Fruit fly (Drosophila melanogaster) whole organism, embryonic: ENCODE results near the gene CG32189.

Experiments
- Atf-2 ChIP-seq: fragments of 200-800 bp; sonication (Bioruptor generic); optimal IDR thresholded peaks from 2 replicates; lab custom pipeline; 2016; ENCODE audit warnings: missing biosample characterization, missing genetic modification characterization
- Atf6 ChIP-seq: fragments of 200-800 bp; sonication (Bioruptor generic); IDR thresholded peaks from 2 replicates; pipeline ENCODE4 v1.3.6; 2022; ENCODE audit warnings: missing biosample characterization, missing genetic modification characterization
- Blimp-1 ChIP-seq: fragments of 200-800 bp; sonication (Bioruptor generic); optimal IDR thresholded peaks from 3 replicates; lab custom pipeline; 2018; ENCODE audit warnings: missing biosample characterization, missing genetic modification characterization, mild to moderate bottlenecking, moderate library complexity, missing genetic modification reagents
- CG10147 ChIP-seq: fragments of 200-800 bp; sonication (Bioruptor generic); optimal IDR thresholded peaks from 2 replicates; lab custom pipeline; 2019; ENCODE audit warnings: missing biosample characterization, mild to moderate bottlenecking, missing genetic modification characterization, moderate library complexity
- CG10321 ChIP-seq: fragments of 200-800 bp; sonication (Bioruptor generic); IDR thresholded peaks from 2 replicates; pipeline ENCODE4 v1.3.6; 2022; ENCODE audit warnings: missing biosample characterization, missing genetic modification characterization
- CG11695 ChIP-seq: fragments of 200-800 bp; sonication (Bioruptor generic); IDR thresholded peaks from 3 replicates; pipeline ENCODE4 v1.3.6; 2022; ENCODE audit warnings: missing biosample characterization, missing genetic modification characterization
- CG12769 ChIP-seq: fragments of 200-800 bp; sonication (Bioruptor generic); optimal IDR thresholded peaks from 2 replicates; lab custom pipeline; 2019; ENCODE audit warnings: missing biosample characterization, mild to moderate bottlenecking, missing genetic modification characterization, moderate library complexity
- CG13287 ChIP-seq: fragments of 200-800 bp; sonication (Bioruptor generic); IDR thresholded peaks from 2 replicates; pipeline ENCODE4 v1.3.6; 2022; ENCODE audit warnings: missing biosample characterization, missing genetic modification characterization; ENCODE audit not compliant: partially characterized antibody
- CG13624 ChIP-seq: fragments of 200-800 bp; sonication (Bioruptor generic); optimal IDR thresholded peaks from 2 replicates; lab custom pipeline; 2016; ENCODE audit warnings: missing biosample characterization, missing genetic modification characterization
- CG16813 ChIP-seq: fragments of 200-800 bp; sonication (Bioruptor generic); IDR thresholded peaks from 3 replicates; pipeline ENCODE4 v1.3.6; 2022; ENCODE audit warnings: missing biosample characterization, missing genetic modification characterization; ENCODE audit not compliant: partially characterized antibody
- CG16863 ChIP-seq: fragments of 200-800 bp; sonication (Bioruptor generic); optimal IDR thresholded peaks from 3 replicates; lab custom pipeline; 2016; ENCODE audit warnings: missing biosample characterization, missing genetic modification characterization
- CG17612 ChIP-seq: fragments of 200-800 bp; sonication (Bioruptor generic); IDR thresholded peaks from 2 replicates; pipeline ENCODE4 v1.3.6; 2022; ENCODE audit warnings: missing biosample characterization, missing genetic modification characterization
- CG18764 ChIP-seq: fragments of 200-800 bp; sonication (Bioruptor generic); optimal IDR thresholded peaks from 3 replicates; lab custom pipeline; 2016; ENCODE audit warnings: missing biosample characterization, missing genetic modification characterization
- CG2678 ChIP-seq: fragments of 200-800 bp; sonication (Bioruptor generic); optimal IDR thresholded peaks from 3 replicates; lab custom pipeline; 2019; ENCODE audit warnings: missing biosample characterization, mild to moderate bottlenecking, missing genetic modification characterization, moderate library complexity
- CG2712 ChIP-seq: fragments of 200-800 bp; optimal IDR thresholded peaks from 3 replicates; lab custom pipeline; 2019; ENCODE audit warnings: missing biosample characterization, mild to moderate bottlenecking, missing genetic modification characterization, moderate library complexity
- CG31224 ChIP-seq: fragments of 200-800 bp; sonication (Bioruptor generic); IDR thresholded peaks from 2 replicates; pipeline ENCODE4 v1.3.6; 2022; ENCODE audit warnings: missing biosample characterization, missing genetic modification characterization
- CG31388 ChIP-seq: fragments of 200-800 bp; sonication (Bioruptor generic); optimal IDR thresholded peaks from 2 replicates; lab custom pipeline; 2016; ENCODE audit warnings: missing biosample characterization, missing genetic modification characterization
- CG32772 ChIP-seq: fragments of 200-800 bp; sonication (Bioruptor generic); IDR thresholded peaks from 2 replicates; pipeline ENCODE4 v1.3.6; 2022; ENCODE audit warnings: missing biosample characterization, missing genetic modification characterization
- CG3281 ChIP-seq: fragments of 200-800 bp; sonication (Bioruptor generic); optimal IDR thresholded peaks from 3 replicates; lab custom pipeline; 2017; ENCODE audit warnings: missing biosample characterization, mild to moderate bottlenecking, missing genetic modification characterization
- CG4328 ChIP-seq: fragments of 200-800 bp; sonication (Bioruptor generic); optimal IDR thresholded peaks from 3 replicates; lab custom pipeline; 2017; ENCODE audit warnings: missing biosample characterization, missing genetic modification reagents, missing genetic modification characterization
- CG9797 ChIP-seq: fragments of 200-800 bp; sonication (Bioruptor generic); optimal IDR thresholded peaks from 3 replicates; lab custom pipeline; 2018; ENCODE audit warnings: missing biosample characterization, mild to moderate bottlenecking, missing genetic modification characterization
- CG9876 ChIP-seq: fragments of 200-800 bp; sonication (Bioruptor generic); optimal IDR thresholded peaks from 2 replicates; lab custom pipeline; 2016; ENCODE audit warnings: missing biosample characterization, missing genetic modification characterization
- CG9932 ChIP-seq: fragments of 200-800 bp; sonication (Bioruptor generic); IDR thresholded peaks from 2 replicates; pipeline ENCODE4 v1.3.6; 2022; ENCODE audit warnings: missing biosample characterization, missing genetic modification characterization
- CHES-1-like ChIP-seq: fragments of 200-800 bp; sonication (Bioruptor generic); optimal IDR thresholded peaks from 2 replicates; lab custom pipeline; 2016; ENCODE audit warnings: missing biosample characterization, missing genetic modification characterization
- D19A ChIP-seq: fragments of 200-800 bp; optimal IDR thresholded peaks from 3 replicates; lab custom pipeline; 2019; ENCODE audit warnings: missing biosample characterization, mild to moderate bottlenecking, missing genetic modification characterization, moderate library complexity
- Doc3 ChIP-seq: fragments of 200-800 bp; sonication (Bioruptor generic); IDR thresholded peaks from 3 replicates; pipeline ENCODE4 v1.3.6; 2022; ENCODE audit warnings: missing biosample characterization, missing genetic modification characterization; ENCODE audit not compliant: partially characterized antibody
- Dref ChIP-seq: fragments of 200-800 bp; sonication (Bioruptor generic); IDR thresholded peaks from 2 replicates; pipeline ENCODE4 v1.3.6; 2022; ENCODE audit warnings: missing biosample characterization, missing genetic modification characterization
- HLH4C ChIP-seq: fragments of 200-800 bp; sonication (Bioruptor generic); IDR thresholded peaks from 3 replicates; pipeline ENCODE4 v1.3.6; 2022; ENCODE audit warnings: missing biosample characterization, missing genetic modification characterization; ENCODE audit not compliant: partially characterized antibody
- HmgZ ChIP-seq: fragments of 200-800 bp; sonication (Bioruptor generic); optimal IDR thresholded peaks from 2 replicates; lab custom pipeline; 2018; ENCODE audit warnings: missing biosample characterization, mild to moderate bottlenecking, missing genetic modification characterization
- Lpt ChIP-seq: fragments of >200 bp; optimal IDR thresholded peaks from 2 replicates; lab custom pipeline; 2018; ENCODE audit warnings: missing biosample characterization, missing genetic modification characterization
- Nf-YB ChIP-seq: fragments of 200-800 bp; sonication (Bioruptor generic); optimal IDR thresholded peaks from 3 replicates; lab custom pipeline; 2019; ENCODE audit warnings: missing biosample characterization, mild to moderate bottlenecking, missing genetic modification characterization, moderate library complexity
- Oaz ChIP-seq: fragments of 200-800 bp; sonication (Bioruptor generic); IDR thresholded peaks from 2 replicates; pipeline ENCODE4 v1.3.6; 2022; ENCODE audit warnings: missing biosample characterization, missing genetic modification characterization
- Ssrp ChIP-seq: fragments of 200-800 bp; sonication (Bioruptor generic); optimal IDR thresholded peaks from 2 replicates; lab custom pipeline; 2018; ENCODE audit warnings: missing biosample characterization, mild to moderate bottlenecking, missing genetic modification characterization, moderate library complexity
- Xbp1 ChIP-seq: fragments of 200-800 bp; sonication (Bioruptor generic); optimal IDR thresholded peaks from 3 replicates; lab custom pipeline; 2016; ENCODE audit warnings: missing biosample characterization, mild to moderate bottlenecking, missing genetic modification characterization
- al ChIP-seq: fragments of 200-800 bp; sonication (Bioruptor generic); IDR thresholded peaks from 2 replicates; pipeline ENCODE4 v1.3.6; 2022; ENCODE audit warnings: missing biosample characterization, missing genetic modification characterization
- aop ChIP-seq: fragments of 200-800 bp; sonication (Bioruptor generic); IDR thresholded peaks from 2 replicates; pipeline ENCODE4 v1.3.6; 2022; ENCODE audit warnings: missing biosample characterization, missing genetic modification characterization
- crol ChIP-seq: fragments of 200-800 bp; sonication (Bioruptor generic); IDR thresholded peaks from 2 replicates; pipeline ENCODE4 v1.3.6; 2022; ENCODE audit warnings: missing biosample characterization, missing genetic modification characterization
- crp ChIP-seq, 2 experiments: fragments of 200-800 bp; sonication (Bioruptor generic); optimal IDR thresholded peaks; 2 replicates in 1 of 2; 3 replicates in 1 of 2; lab custom pipeline; 2017; ENCODE audit warnings: missing biosample characterization in 2 of 2, missing genetic modification characterization in 2 of 2, mild to moderate bottlenecking in 1 of 2, moderate library complexity in 1 of 2
- ems ChIP-seq: fragments of 200-800 bp; sonication (Bioruptor generic); optimal IDR thresholded peaks from 3 replicates; lab custom pipeline; 2016; ENCODE audit warnings: missing biosample characterization, missing genetic modification characterization
- eve ChIP-seq, 2 experiments: fragments of >200 bp; optimal IDR thresholded peaks; 2 replicates each; lab custom pipeline; 2017; ENCODE audit warnings: missing biosample characterization in 2 of 2, missing genetic modification characterization in 2 of 2
- exex ChIP-seq: fragments of 200-800 bp; sonication (Bioruptor generic); optimal IDR thresholded peaks from 4 replicates; lab custom pipeline; 2018; ENCODE audit warnings: missing biosample characterization, mild to moderate bottlenecking, missing genetic modification characterization, moderate library complexity
- ftz-f1 ChIP-seq: fragments of 200-800 bp; sonication (Bioruptor generic); optimal IDR thresholded peaks from 2 replicates; lab custom pipeline; 2016; ENCODE audit warnings: missing biosample characterization, missing genetic modification characterization
- fu2 ChIP-seq: fragments of 200-800 bp; sonication (Bioruptor generic); optimal IDR thresholded peaks from 2 replicates; lab custom pipeline; 2016; ENCODE audit warnings: missing biosample characterization, missing genetic modification characterization
- gce ChIP-seq: fragments of 200-800 bp; sonication (Bioruptor generic); IDR thresholded peaks from 3 replicates; pipeline ENCODE4 v1.3.6; 2022; ENCODE audit warnings: missing biosample characterization, missing genetic modification characterization
- ham ChIP-seq: fragments of 200-800 bp; sonication (Bioruptor generic); IDR thresholded peaks from 2 replicates; pipeline ENCODE4 v1.3.6; 2022; ENCODE audit warnings: missing biosample characterization, missing genetic modification characterization
- jumu ChIP-seq: fragments of 200-800 bp; sonication (Bioruptor generic); optimal IDR thresholded peaks from 3 replicates; lab custom pipeline; 2016; ENCODE audit warnings: missing biosample characterization, missing genetic modification characterization
- kah ChIP-seq: fragments of 200-800 bp; sonication (Bioruptor generic); optimal IDR thresholded peaks from 2 replicates; lab custom pipeline; 2018; ENCODE audit warnings: missing biosample characterization, mild to moderate bottlenecking, missing genetic modification characterization
- klu ChIP-seq: fragments of 200-800 bp; sonication (Bioruptor generic); IDR thresholded peaks from 2 replicates; pipeline ENCODE4 v1.3.6; 2022; ENCODE audit warnings: missing biosample characterization, missing genetic modification characterization
- luna ChIP-seq: fragments of 200-800 bp; sonication (Bioruptor generic); optimal IDR thresholded peaks from 2 replicates; lab custom pipeline; 2016; ENCODE audit warnings: missing biosample characterization, missing genetic modification characterization
- maf-S ChIP-seq: fragments of 200-800 bp; sonication (Bioruptor generic); optimal IDR thresholded peaks from 2 replicates; lab custom pipeline; 2016; ENCODE audit warnings: missing biosample characterization, missing genetic modification characterization
- nerfin-1 ChIP-seq: fragments of 200-800 bp; sonication (Bioruptor generic); optimal IDR thresholded peaks from 3 replicates; lab custom pipeline; 2019; ENCODE audit warnings: missing biosample characterization, mild to moderate bottlenecking, missing genetic modification characterization, moderate library complexity
- sisA ChIP-seq: fragments of 200-800 bp; sonication (Bioruptor generic); IDR thresholded peaks from 2 replicates; pipeline ENCODE4 v1.3.6; 2022; ENCODE audit warnings: missing biosample characterization, missing genetic modification characterization

Gene CG32189

dm6 chr3L:17804511-17804910, 30.5 kb downstream of the CG32189 start, which contains the start of gene ais (continued):
- TF ChIP-seq CHES-1-like (GFP tag; lab: Kevin White, UChicago) (no peak), Atf-2 (GFP tag; lab: Kevin White, UChicago) (no peak), CG17612 (GFP tag; lab: Robert Waterston, UW) (no peak), fu2 (GFP tag; lab: Kevin White, UChicago) (no peak), crol (GFP tag; lab: Robert Waterston, UW) (no peak), CG11695 (GFP tag; lab: Robert Waterston, UW) (no peak), CG13287 (GFP tag; lab: Robert Waterston, UW) (no peak), CG13624 (peak; percentile 26), CG2712 (no peak), gce (GFP tag; lab: Robert Waterston, UW) (no peak), CG9932 (peak; percentile 62), CG32772 (GFP tag; lab: Robert Waterston, UW) (no peak), CG12769 (tag; lab: Kevin White, UChicago) (no peak), exex (tag; lab: Kevin White, UChicago) (no peak), Nf-YB (GFP tag; lab: Kevin White, UChicago) (no peak), Blimp-1 (GFP tag; lab: Kevin White, UChicago) (no peak), CG31224 (GFP tag; lab: Robert Waterston, UW) (no peak), maf-S (no peak), CG31388 (GFP tag; lab: Kevin White, UChicago) (no peak), CG9876 (GFP tag; lab: Kevin White, UChicago) (no peak), CG3281 (GFP tag; lab: Kevin White, UChicago) (no peak), D19A (no peak), Oaz (GFP tag; lab: Robert Waterston, UW) (no peak; the same call in 1 of the 2 replicates), kah (GFP tag; lab: Kevin White, UChicago) (no peak), nerfin-1 (tag; lab: Kevin White, UChicago) (no peak), eve (GFP tag; optimal IDR thresholded peaks at IDR 0.05; lab: Kevin White, UChicago) (no peak), Xbp1 (GFP tag; lab: Kevin White, UChicago) (peak; percentile 34), aop (GFP tag; lab: Robert Waterston, UW) (no peak), ham (GFP tag; lab: Robert Waterston, UW) (no peak), CG9797 (GFP tag; lab: Kevin White, UChicago) (no peak), CG4328 (GFP tag; lab: Kevin White, UChicago) (no peak), Dref (GFP tag; lab: Robert Waterston, UW) (no peak), Doc3 (GFP tag; lab: Robert Waterston, UW) (no peak), HmgZ (tag; lab: Kevin White, UChicago) (peak; percentile 22), luna (GFP tag; lab: Kevin White, UChicago) (no peak), crp (GFP tag; optimal IDR thresholded peaks at IDR 0.05; lab: Kevin White, UChicago) (no peak), Ssrp (tag; lab: Kevin White, UChicago) (no peak), CG2678 (tag; lab: Kevin White, UChicago) (no peak), jumu (GFP tag; lab: Kevin White, UChicago) (no peak), CG16863 (no peak), CG16813 (GFP tag; lab: Robert Waterston, UW) (0 out of 3 replicates have a peak, but pooled peaks have one; percentile 9), ftz-f1 (no peak), al (GFP tag; lab: Robert Waterston, UW) (no peak), ems (no peak), CG18764 (GFP tag; lab: Kevin White, UChicago) (no peak), Lpt (GFP tag; lab: Kevin White, UChicago) (no peak), CG10321 (GFP tag; lab: Robert Waterston, UW) (no peak), Atf6 (GFP tag; lab: Robert Waterston, UW) (no peak), HLH4C (GFP tag; lab: Robert Waterston, UW) (no peak), CG10147 (GFP tag; lab: Kevin White, UChicago) (no peak), sisA (GFP tag; lab: Robert Waterston, UW) (no peak), klu (GFP tag; lab: Robert Waterston, UW) (no peak)
